Fruit fly (Drosophila melanogaster): Measurements from ENCODE around the gene Diedel2.

Gene Diedel2

dm6 chr3R:29625883-29626282, 17.6 kb downstream of the Diedel2 start:
- TF ChIP-seq Pif1B (GFP tag; optimal IDR thresholded peaks at IDR 0.05) (no peak), CG9948 (tag; optimal IDR thresholded peaks at IDR 0.05) (no peak), CG34367 (tag; optimal IDR thresholded peaks at IDR 0.05) (no peak), fd96Ca (GFP tag; IDR thresholded peaks at IDR 0.05) (peak; percentile 51; the same call in 1 of the 3 replicates), CG17806 (tag; optimal IDR thresholded peaks at IDR 0.05) (no peak), Ets98B (GFP tag; IDR thresholded peaks at IDR 0.05) (peak; percentile 13; the same call in 1 of the 2 replicates), gl (tag; optimal IDR thresholded peaks at IDR 0.05) (no peak), CG32121 (GFP tag; IDR thresholded peaks at IDR 0.05) (no peak), CG15710 (tag; optimal IDR thresholded peaks at IDR 0.05) (peak; percentile 46), CG4496 (GFP tag; IDR thresholded peaks at IDR 0.05) (0 out of 3 replicates have a peak, but pooled peaks have one; percentile 33), D1 (tag; optimal IDR thresholded peaks at IDR 0.05) (no peak), CG13204 (GFP tag; optimal IDR thresholded peaks at IDR 0.05) (peak; percentile 3), CG8301 (tag; optimal IDR thresholded peaks at IDR 0.05) (no peak), CG14655 (GFP tag; optimal IDR thresholded peaks at IDR 0.05) (no peak), CG12605 (GFP tag; IDR thresholded peaks at IDR 0.05) (no peak), Pif1A (GFP tag; optimal IDR thresholded peaks at IDR 0.05) (no peak), CG8159 (tag; optimal IDR thresholded peaks at IDR 0.05) (peak; percentile 49)

dm6 chr3R:29651488-29651887, 43.2 kb downstream of the Diedel2 start:
- TF ChIP-seq CG9948 (tag; optimal IDR thresholded peaks at IDR 0.05) = no peak
- peak; percentile 21 for TF ChIP-seq CG8159 (tag; optimal IDR thresholded peaks at IDR 0.05)

Data from whole organism, pupa.